Worm (Caenorhabditis elegans): ENCODE results near the gene nas-1.
"Not testable (repeated sequence)": the region's sequence is repeated elsewhere in the genome, so short reads cannot be mapped to it uniquely, and the experiment has no call there.

DNA sequence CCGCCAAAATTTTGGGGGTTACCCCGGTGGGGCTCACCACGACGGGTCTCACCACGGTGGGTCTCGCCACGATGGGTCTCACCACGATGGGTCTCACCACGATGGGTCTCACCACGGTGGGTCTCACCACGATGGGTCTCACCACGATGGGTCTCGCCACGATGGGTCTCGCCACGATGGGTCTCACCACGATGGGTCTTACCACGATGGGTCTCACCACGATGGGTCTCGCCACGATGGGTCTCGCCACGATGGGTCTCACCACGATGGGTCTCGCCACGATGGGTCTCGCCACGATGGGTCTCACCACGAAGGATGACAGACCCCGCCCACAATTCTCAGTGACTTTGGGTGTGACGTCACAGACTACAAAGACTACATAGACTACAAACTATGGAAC, 42.6 kb downstream of the nas-1 start:
- not testable (repeated sequence) for TF ChIP-seq snpc-4 (tag; optimal IDR thresholded peaks at IDR 0.05); lin-15B (tag; optimal IDR thresholded peaks at IDR 0.05); mdl-1 (tag; optimal IDR thresholded peaks at IDR 0.05); ZK337.2 (GFP tag; IDR thresholded peaks at IDR 0.05)

All from whole organism, L4 larva.